Worm (Caenorhabditis elegans): ENCODE measurements around the gene K02H11.9.

DNA sequence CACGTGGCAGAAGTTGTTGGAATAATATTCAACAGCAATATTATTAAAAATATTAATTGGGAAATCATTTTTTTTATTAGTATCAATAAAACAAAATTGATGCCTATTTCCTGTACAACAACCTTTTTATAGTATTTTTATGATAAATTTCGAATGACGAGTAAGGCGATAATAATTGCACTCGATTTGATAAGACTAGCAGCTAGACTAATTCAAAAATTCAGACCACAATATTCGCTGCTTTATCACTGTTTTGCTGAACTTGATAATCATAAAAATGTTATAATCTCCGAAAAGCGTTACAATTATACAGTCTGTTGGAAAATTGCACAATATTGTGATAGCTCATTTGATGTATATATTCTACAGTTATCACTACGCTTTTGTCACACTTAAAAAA lies 8.8 kb upstream of the K02H11.9 start, which contains the start of gene oac-32:
- TF ChIP-seq him-1 (tag; optimal IDR thresholded peaks at IDR 0.05): no peak
- TF ChIP-seq dao-5 (tag; optimal IDR thresholded peaks at IDR 0.05): no peak

Data from whole organism, L4/young adult.